Worm (Caenorhabditis elegans): ENCODE measurements around the gene R107.2.

ce11 chrIII:9075539-9075938 is 29.8 kb upstream of the R107.2 start, which contains the start of gene F02A9.7:
- TF ChIP-seq ztf-29 (GFP tag; IDR thresholded peaks at IDR 0.05) (no peak), flt-1 (GFP tag; IDR thresholded peaks at IDR 0.05) (no peak), med-1 (GFP tag; optimal IDR thresholded peaks at IDR 0.05; ENCODE audit: insufficient read depth) (no peak)

Measured in whole organism, midembryonic.